Worm (Caenorhabditis elegans): ENCODE measurements around the gene F27B10.1.

ce11 chrV:7072309-7072708 lies at the start of gene F27B10.1:
- TF ChIP-seq him-1 (tag; optimal IDR thresholded peaks at IDR 0.05) (no peak), W03F9.2 (tag; optimal IDR thresholded peaks at IDR 0.05) (no peak)
